Fruit fly (Drosophila melanogaster) Kc167 (cell line): ENCODE data around the gene ND-51.

Source experiments
- Myc ChIP-seq: fragments of >200 bp; optimal IDR thresholded peaks from 2 replicates; lab custom pipeline; 2017; ENCODE audit warnings: missing external identifiers
- Sin3A ChIP-seq: fragments of >200 bp; optimal IDR thresholded peaks from 2 replicates; lab custom pipeline; 2018; ENCODE audit warnings: missing external identifiers
- insv ChIP-seq: fragments of >200 bp; optimal IDR thresholded peaks from 3 replicates; lab custom pipeline; 2018; ENCODE audit warnings: missing external identifiers
- psq ChIP-seq: fragments of >200 bp; optimal IDR thresholded peaks from 2 replicates; lab custom pipeline; 2017; ENCODE audit warnings: missing external identifiers

DNA sequence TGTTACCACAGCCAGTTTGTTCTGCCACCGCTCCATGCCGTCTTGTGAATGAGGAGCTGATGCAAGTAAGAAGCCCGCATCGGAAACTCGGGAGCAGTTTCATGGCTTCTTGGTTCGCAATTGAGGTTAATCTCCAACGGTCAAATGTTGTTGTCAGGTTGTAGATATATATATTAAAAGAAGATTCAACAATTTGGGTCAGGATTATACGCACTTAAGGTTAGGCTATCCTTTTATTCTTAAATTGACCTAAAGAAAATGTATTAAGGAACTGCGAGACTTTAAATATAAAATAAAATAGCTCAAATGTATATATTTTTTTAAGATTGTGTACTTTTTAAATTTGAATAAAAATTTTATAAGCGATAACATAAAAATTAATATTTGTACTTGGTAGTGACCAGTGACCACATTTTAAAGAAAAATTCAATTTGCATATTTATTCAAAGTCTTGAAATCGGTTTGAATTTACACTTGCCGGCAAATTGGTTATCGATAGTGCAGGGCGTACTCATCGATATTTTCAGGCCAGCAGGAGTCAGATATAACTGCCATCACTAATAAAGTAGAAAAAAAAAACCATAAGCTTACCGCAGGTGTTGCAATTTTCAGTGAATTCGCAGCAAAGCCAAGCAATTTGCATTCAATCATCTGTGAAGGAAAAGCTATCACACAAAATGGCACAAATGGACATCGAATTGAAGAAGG lies 6.1 kb upstream of the ND-51 start, which contains the start of the genes CG9150 and Pfdn1:
- TF ChIP-seq psq (lab: Kevin White, UChicago) (no peak), insv (lab: Kevin White, UChicago) (no peak), Myc (lab: Kevin White, UChicago) (no peak), Sin3A (lab: Kevin White, UChicago) (no peak)
